Worm (Caenorhabditis elegans) whole organism, L2 larva: ENCODE results near the gene scl-27.

Experiments used
- lin-13 ChIP-seq: fragments of 150-350 bp; optimal IDR thresholded peaks from 2 replicates; lab custom pipeline; 2014; ENCODE audit warnings: missing biosample characterization, missing genetic modification reagents, missing genetic modification characterization
- nhr-11 ChIP-seq: fragments of 150-350 bp; optimal IDR thresholded peaks from 2 replicates; lab custom pipeline; 2014; ENCODE audit warnings: missing biosample characterization, missing genetic modification characterization
- unc-39 ChIP-seq: fragments of 150-350 bp; optimal IDR thresholded peaks from 2 replicates; lab custom pipeline; 2014; ENCODE audit warnings: missing biosample characterization, missing genetic modification characterization
- ztf-4 ChIP-seq: fragments of 150-350 bp; optimal IDR thresholded peaks from 2 replicates; lab custom pipeline; 2014; ENCODE audit warnings: missing biosample characterization, missing genetic modification characterization

DNA sequence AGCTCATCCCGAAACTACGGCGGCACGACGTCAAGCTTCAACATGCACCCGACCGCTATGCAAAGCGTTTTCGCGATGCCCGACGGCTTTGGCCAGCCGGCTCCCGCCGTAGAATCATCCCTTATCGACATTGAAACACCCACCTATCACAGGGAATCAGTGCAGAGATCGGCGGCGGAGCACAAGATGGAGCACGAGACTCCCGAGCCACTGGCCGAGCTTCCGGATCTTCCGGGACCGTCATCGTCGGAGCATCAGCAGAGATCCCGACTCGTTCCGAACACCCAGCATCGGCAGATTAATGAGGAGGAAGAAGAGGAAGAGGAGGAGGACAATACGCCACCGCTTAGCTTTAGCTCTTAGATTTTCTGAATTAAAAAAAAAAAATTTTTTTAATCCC is 41.3 kb upstream of the scl-27 start:
- no peak for TF ChIP-seq unc-39 (tag; lab: Kevin White, UChicago)
- no peak for TF ChIP-seq ztf-4 (tag; lab: Kevin White, UChicago)
- no peak for TF ChIP-seq nhr-11
- no peak for TF ChIP-seq lin-13 (GFP tag; lab: Kevin White, UChicago)
